Worm (Caenorhabditis elegans): Measurements from ENCODE around the gene plc-1.

DNA sequence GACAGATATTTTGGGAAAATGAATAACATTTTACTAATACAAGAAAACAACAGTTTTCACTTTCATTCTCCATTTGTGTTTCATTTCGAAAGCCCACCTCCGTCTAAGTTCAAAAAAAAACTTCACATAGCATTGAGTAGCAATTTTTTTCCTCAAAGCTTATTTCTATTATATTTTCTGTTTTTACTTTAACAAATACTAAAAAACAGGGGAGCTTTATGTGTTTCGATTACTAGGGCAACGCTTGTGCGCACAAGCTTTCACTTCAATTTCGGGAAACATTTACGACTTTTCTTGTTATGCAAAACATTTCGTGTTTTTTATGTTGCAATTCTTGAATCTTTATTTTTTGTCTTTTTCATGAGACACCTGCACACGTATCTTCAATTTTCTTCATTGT lies 47.4 kb upstream of the plc-1 start, which contains the start of gene T21E8.5:
- no peak for TF ChIP-seq dao-5 (tag; optimal IDR thresholded peaks at IDR 0.05)
- TF ChIP-seq W03F9.2 (tag; optimal IDR thresholded peaks at IDR 0.05): no peak
